Fruit fly (Drosophila melanogaster) whole organism, wandering third instar larva: Measurements from ENCODE around the gene CG32026.

Experiments used
- Dif ChIP-seq: fragments of 200-275, 200-300 bp; sonication (Bioruptor generic); optimal IDR thresholded peaks from 2 replicates; lab custom pipeline; 2018; ENCODE audit warnings: missing biosample characterization, missing genetic modification characterization; ENCODE audit not compliant: partially characterized antibody
- OdsH ChIP-seq: fragments of 200-800 bp; sonication (Bioruptor generic); optimal IDR thresholded peaks from 2 replicates; lab custom pipeline; 2016; ENCODE audit warnings: missing biosample characterization, mild to moderate bottlenecking, missing genetic modification characterization
- sage ChIP-seq: fragments of 200-800 bp; sonication (Bioruptor generic); optimal IDR thresholded peaks from 2 replicates; lab custom pipeline; 2016; ENCODE audit warnings: missing biosample characterization, mild to moderate bottlenecking, missing genetic modification characterization

DNA sequence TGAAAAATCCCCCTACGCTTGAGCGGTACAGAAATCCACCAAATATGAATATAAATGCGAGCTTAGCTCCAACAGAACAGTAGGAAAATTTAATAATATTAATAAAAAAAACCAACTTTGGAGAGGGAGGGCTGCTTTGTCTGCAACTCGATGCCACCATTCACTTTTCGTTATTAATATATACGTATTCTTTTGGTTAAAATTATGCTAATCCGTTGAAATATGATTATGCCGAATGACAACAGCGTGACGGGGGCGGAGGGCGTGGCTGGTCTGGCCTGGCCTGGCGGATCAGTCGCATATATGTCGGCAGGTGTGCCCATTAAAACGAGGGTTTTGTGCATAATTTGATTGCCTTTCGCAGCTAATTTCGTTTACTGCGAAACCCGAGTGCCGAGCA, 821 bp upstream of the CG32026 start:
- no peak for TF ChIP-seq sage
- TF ChIP-seq Dif (GFP tag; lab: Kevin White, UChicago), result no peak
- no peak for TF ChIP-seq OdsH (GFP tag; lab: Kevin White, UChicago)
